Worm (Caenorhabditis elegans) whole organism, L4 larva: Measurements from ENCODE around the gene kin-5.
A peak's percentile ranks its signal among the peaks of the same experiment; 100 is the strongest.

ENCODE experiments used
- T20F7.1 ChIP-seq: fragments of 200-800 bp; sonication (Bioruptor generic); optimal IDR thresholded peaks from 2 replicates; lab custom pipeline; 2018; ENCODE audit warnings: mild to moderate bottlenecking, missing genetic modification characterization, missing compliant biosample characterization
- Y48G9A.11 ChIP-seq: fragments of 200-800 bp; sonication (Bioruptor generic); IDR thresholded peaks from 2 replicates; pipeline ENCODE4 v1.3.6; 2022; ENCODE audit warnings: missing genetic modification reagents, missing genetic modification characterization, missing compliant biosample characterization
- ZK546.5 ChIP-seq, 2 experiments: sonication (generic microtip); optimal IDR thresholded peaks; 2 replicates each; lab custom pipeline; 2017; ENCODE audit warnings: missing biosample characterization in 2 of 2, missing genetic modification characterization in 2 of 2
- aha-1 ChIP-seq: fragments of 150-350 bp; peaks from one replicate; lab custom pipeline; 2014; ENCODE audit warnings: missing biosample characterization, missing genetic modification characterization
- aly-2 ChIP-seq: sonication (generic microtip); optimal IDR thresholded peaks from 2 replicates; lab custom pipeline; 2018; ENCODE audit warnings: missing biosample characterization, missing genetic modification characterization
- ceh-20 ChIP-seq: fragments of 200-800 bp; sonication (Bioruptor generic); IDR thresholded peaks from 2 replicates; pipeline ENCODE4 v1.3.6; 2022; ENCODE audit warnings: missing genetic modification reagents, missing genetic modification characterization, missing compliant biosample characterization
- ceh-44 ChIP-seq: fragments of 200-800 bp; sonication (Bioruptor generic); IDR thresholded peaks from 2 replicates; pipeline ENCODE4 v1.3.6; 2022; ENCODE audit warnings: missing genetic modification reagents, missing genetic modification characterization, missing compliant biosample characterization
- ceh-62 ChIP-seq: sonication (generic microtip); optimal IDR thresholded peaks from 2 replicates; lab custom pipeline; 2017; ENCODE audit warnings: missing biosample characterization, missing genetic modification characterization
- daf-12 ChIP-seq: fragments of 150-350 bp; optimal IDR thresholded peaks from 2 replicates; lab custom pipeline; 2014; ENCODE audit warnings: missing biosample characterization, missing genetic modification reagents, missing genetic modification characterization
- daf-16 ChIP-seq, 3 experiments: sonication (generic microtip); optimal IDR thresholded peaks; 2 replicates each; lab custom pipeline; 2016 to 2017; ENCODE audit warnings: missing genetic modification characterization in 3 of 3, missing genetic modification reagents in 3 of 3, mild to moderate bottlenecking in 2 of 3, missing compliant biosample characterization in 2 of 3, missing biosample characterization in 1 of 3, moderate library complexity in 1 of 3
- daf-8 ChIP-seq: fragments of 200-800 bp; sonication (Bioruptor generic); IDR thresholded peaks from 2 replicates; pipeline ENCODE4 v1.3.6; 2022; ENCODE audit warnings: missing genetic modification characterization, missing compliant biosample characterization
- dpl-1 ChIP-seq: fragments of 150-350 bp; optimal IDR thresholded peaks from 2 replicates; lab custom pipeline; 2014; ENCODE audit warnings: missing biosample characterization, missing genetic modification reagents, missing genetic modification characterization
- dve-1 ChIP-seq: sonication (generic microtip); optimal IDR thresholded peaks from 2 replicates; lab custom pipeline; 2017; ENCODE audit warnings: antibody characterized with exemption, mild to moderate bottlenecking, missing genetic modification characterization, missing compliant biosample characterization; ENCODE audit not compliant: insufficient read depth
- fos-1 ChIP-seq: fragments of 150-350 bp; optimal IDR thresholded peaks from 2 replicates; lab custom pipeline; 2014; ENCODE audit warnings: missing biosample characterization, missing genetic modification characterization
- hif-1 ChIP-seq, 2 experiments: sonication (generic microtip); optimal IDR thresholded peaks; 2 replicates each; lab custom pipeline; 2016 to 2017; ENCODE audit warnings: missing compliant biosample characterization in 2 of 2, missing genetic modification characterization in 2 of 2, missing genetic modification reagents in 2 of 2, missing genotype in 2 of 2, mild to moderate bottlenecking in 1 of 2
- hlh-11 ChIP-seq: fragments of 200-800 bp; sonication (Bioruptor generic); optimal IDR thresholded peaks from 2 replicates; lab custom pipeline; 2018; ENCODE audit warnings: mild to moderate bottlenecking, missing genetic modification characterization, missing compliant biosample characterization
- lin-29 ChIP-seq: fragments of 200-800 bp; sonication (Bioruptor generic); IDR thresholded peaks from 2 replicates; pipeline ENCODE4 v1.3.6; 2022; ENCODE audit warnings: missing genetic modification reagents, missing genetic modification characterization, missing compliant biosample characterization
- lin-38 ChIP-seq: fragments of 200-800 bp; sonication (Bioruptor generic); IDR thresholded peaks from 2 replicates; pipeline ENCODE4 v1.3.6; 2022; ENCODE audit warnings: missing genetic modification reagents, missing genetic modification characterization, missing compliant biosample characterization
- lir-3 ChIP-seq: sonication (generic microtip); optimal IDR thresholded peaks from 2 replicates; lab custom pipeline; 2016; ENCODE audit warnings: mild to moderate bottlenecking, missing genetic modification characterization, missing compliant biosample characterization
- nhr-11 ChIP-seq: fragments of 150-350 bp; optimal IDR thresholded peaks from 2 replicates; lab custom pipeline; 2014; ENCODE audit warnings: missing biosample characterization, missing genetic modification characterization
- nhr-28 ChIP-seq: fragments of 150-350 bp; optimal IDR thresholded peaks from 2 replicates; lab custom pipeline; 2014; ENCODE audit warnings: missing biosample characterization, missing genetic modification characterization
- nhr-42 ChIP-seq: fragments of 200-800 bp; sonication (Bioruptor generic); IDR thresholded peaks from 2 replicates; pipeline ENCODE4 v1.3.6; 2022; ENCODE audit warnings: missing genetic modification characterization, missing compliant biosample characterization
- nhr-48 ChIP-seq: sonication (generic microtip); optimal IDR thresholded peaks from 2 replicates; lab custom pipeline; 2016; ENCODE audit warnings: mild to moderate bottlenecking, missing genetic modification characterization, missing compliant biosample characterization
- nhr-6 ChIP-seq: fragments of 150-350 bp; optimal IDR thresholded peaks from 2 replicates; lab custom pipeline; 2014; ENCODE audit warnings: missing biosample characterization, missing genetic modification characterization
- nhr-77 ChIP-seq: fragments of 150-350 bp; optimal IDR thresholded peaks from 2 replicates; lab custom pipeline; 2014; ENCODE audit warnings: missing biosample characterization, missing genetic modification characterization
- pha-4 ChIP-seq, 2 experiments: fragments of 150-350 bp in 1 of 2; fragments of 200-800 bp in 1 of 2; sonication (Bioruptor generic) in 1 of 2; IDR thresholded peaks in 1 of 2; optimal IDR thresholded peaks in 1 of 2; 2 replicates each; pipeline versions ENCODE4 v1.3.6 to Lab custom; 2014 to 2022; ENCODE audit warnings: missing genetic modification characterization in 2 of 2, missing genetic modification reagents in 2 of 2, missing biosample characterization in 1 of 2, missing compliant biosample characterization in 1 of 2
- pqm-1 ChIP-seq: sonication (generic microtip); optimal IDR thresholded peaks from 2 replicates; lab custom pipeline; 2017; ENCODE audit warnings: missing biosample characterization, missing genetic modification characterization
- rbr-2 ChIP-seq: sonication (generic microtip); optimal IDR thresholded peaks from 2 replicates; lab custom pipeline; 2016; ENCODE audit warnings: missing genotype, missing genetic modification characterization, missing compliant biosample characterization
- set-16 ChIP-seq: fragments of 200-800 bp; sonication (Bioruptor generic); IDR thresholded peaks from 2 replicates; pipeline ENCODE4 v1.3.6; 2022; ENCODE audit warnings: missing genetic modification reagents, missing genetic modification characterization, missing compliant biosample characterization
- unc-62 ChIP-seq, 3 experiments: fragments of 150-350 bp in 1 of 3; sonication (generic microtip); optimal IDR thresholded peaks in 2 of 3; peaks in 1 of 3; 1 replicate in 1 of 3; 2 replicates in 2 of 3; lab custom pipeline; 2014 to 2017; ENCODE audit warnings: missing biosample characterization in 3 of 3, missing genetic modification characterization in 3 of 3, missing genetic modification reagents in 3 of 3, missing genotype in 1 of 3
- zag-1 ChIP-seq: fragments of 150-350 bp; optimal IDR thresholded peaks from 2 replicates; lab custom pipeline; 2014; ENCODE audit warnings: missing biosample characterization, missing genetic modification characterization
- zfp-2 ChIP-seq: sonication (generic microtip); optimal IDR thresholded peaks from 2 replicates; lab custom pipeline; 2016; ENCODE audit warnings: mild to moderate bottlenecking, missing genetic modification characterization, missing compliant biosample characterization

kin-5 gene

ce11 chrIV:9943214-9943613 lies 25.8 kb downstream of the kin-5 start:
- TF ChIP-seq ceh-62 (tag; lab: Kevin White, UChicago), result no peak
- TF ChIP-seq unc-62 (GFP tag; optimal IDR thresholded peaks at IDR 0.05 in 1 of 2; lab: Kevin White, UChicago), result peak in 1 of 2 experiments; percentile 99
- TF ChIP-seq unc-62 (tag; optimal IDR thresholded peaks at IDR 0.05; lab: Kevin White, UChicago), result no peak

- no peak for TF ChIP-seq lin-29 (GFP tag; lab: Robert Waterston, UW)
- no peak for TF ChIP-seq ceh-44 (GFP tag; lab: Robert Waterston, UW)
- TF ChIP-seq set-16 (GFP tag; lab: Robert Waterston, UW), result 0 out of 2 replicates have a peak, but pooled peaks have one; percentile 18
These were observed 35.4 kb downstream of the kin-5 start, which contains the start of gene spe-29 for ce11 chrIV:9933580-9933979. Gene spe-29 (plus strand): TSS chrIV:9933880.

ce11 chrIV:9932055-9932454 lies 36.9 kb downstream of the kin-5 start, which contains the start of the genes trmt-10A and F25H8.2:
Gene trmt-10A (minus strand): TSS chrIV:9932213.
Gene F25H8.2 (plus strand): TSS chrIV:9932235.
- TF ChIP-seq ceh-44 (GFP tag; lab: Robert Waterston, UW), result no peak
- TF ChIP-seq zag-1 (tag; lab: Kevin White, UChicago), result no peak
- no peak for TF ChIP-seq Y48G9A.11 (GFP tag; lab: Robert Waterston, UW)
- TF ChIP-seq nhr-6 (tag; lab: Kevin White, UChicago), result peak; percentile 16
- TF ChIP-seq dpl-1 (GFP tag; lab: Kevin White, UChicago), result peak; percentile 44
- TF ChIP-seq rbr-2 (tag; lab: Kevin White, UChicago), result peak; percentile 28
- TF ChIP-seq aha-1 (tag; lab: Kevin White, UChicago), result peak; percentile 30
- TF ChIP-seq nhr-48, result no peak
- no peak for TF ChIP-seq daf-12 (tag; lab: Kevin White, UChicago)
- peak; percentile 89 for TF ChIP-seq lin-38
- no peak for TF ChIP-seq ceh-20 (GFP tag; lab: Robert Waterston, UW)
- peak; percentile 18 for TF ChIP-seq nhr-28
- TF ChIP-seq T20F7.1 (GFP tag; lab: Kevin White, UChicago), result peak; percentile 90
- TF ChIP-seq dve-1 (tag; lab: Kevin White, UChicago), result peak; percentile 7
- no peak for TF ChIP-seq hif-1 (tag; optimal IDR thresholded peaks at IDR 0.05; lab: Kevin White, UChicago)
- TF ChIP-seq pqm-1, result no peak
- TF ChIP-seq ZK546.5 (tag; optimal IDR thresholded peaks at IDR 0.05; lab: Kevin White, UChicago), result no peak
- no peak for TF ChIP-seq zfp-2 (tag; lab: Kevin White, UChicago)
- no peak for TF ChIP-seq nhr-42 (GFP tag; lab: Robert Waterston, UW)
- no peak for TF ChIP-seq pha-4 (GFP tag; IDR thresholded peaks at IDR 0.05; lab: Robert Waterston, UW)
- TF ChIP-seq pha-4 (tag; optimal IDR thresholded peaks at IDR 0.05; lab: Kevin White, UChicago), result no peak
- no peak for TF ChIP-seq aly-2 (tag; lab: Kevin White, UChicago)
- no peak for TF ChIP-seq ceh-62 (tag; lab: Kevin White, UChicago)
- TF ChIP-seq nhr-77 (tag; lab: Kevin White, UChicago), result peak; percentile 65
- TF ChIP-seq fos-1 (tag; lab: Kevin White, UChicago), result no peak

- TF ChIP-seq unc-62 (GFP tag; optimal IDR thresholded peaks at IDR 0.05 in 1 of 2; lab: Kevin White, UChicago), result peak in 1 of 2 experiments; percentile 91
- TF ChIP-seq unc-62 (tag; optimal IDR thresholded peaks at IDR 0.05; lab: Kevin White, UChicago), result no peak
- no peak for TF ChIP-seq lir-3 (tag; lab: Kevin White, UChicago)
- TF ChIP-seq daf-16 (GFP tag; optimal IDR thresholded peaks at IDR 0.05; lab: Kevin White, UChicago), result peak in 1 of 2 experiments; percentile 90
- no peak for TF ChIP-seq daf-16 (tag; optimal IDR thresholded peaks at IDR 0.05; lab: Kevin White, UChicago)
- peak; percentile 10 for TF ChIP-seq hlh-11 (tag; lab: Kevin White, UChicago)
- TF ChIP-seq daf-8 (GFP tag; lab: Robert Waterston, UW), result no peak
- peak; percentile 67 for TF ChIP-seq nhr-11 (tag; lab: Kevin White, UChicago)
These were observed 40.6 kb downstream of the kin-5 start, which contains the start of gene dur-1 for ce11 chrIV:9928180-9928896. Gene dur-1 (minus strand): TSS chrIV:9928230.
